Worm (Caenorhabditis elegans): ENCODE data around the gene mog-3.

DNA sequence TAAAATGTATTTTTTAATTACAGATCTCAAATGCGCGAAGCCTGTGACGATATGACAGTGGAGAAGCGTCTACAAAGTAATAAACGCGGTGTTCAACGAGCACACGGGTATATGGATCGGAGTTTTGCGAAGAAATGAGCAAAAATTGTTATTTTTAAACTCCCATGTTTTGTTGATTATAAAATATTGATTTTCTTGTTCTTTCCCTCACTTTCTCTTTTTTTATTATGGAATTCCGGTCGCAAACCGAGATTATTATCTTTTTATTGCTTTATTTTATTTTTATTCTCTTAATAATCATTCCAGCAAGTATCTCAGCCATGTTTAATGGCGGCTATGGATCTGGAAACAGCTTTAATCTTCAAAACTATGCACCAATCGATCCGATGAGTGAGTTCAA lies 2.5 kb downstream of the mog-3 start, which contains the start of gene pqe-1:
- TF ChIP-seq R02D3.7 (tag; optimal IDR thresholded peaks at IDR 0.05) (no peak), F44E2.7 (GFP tag; IDR thresholded peaks at IDR 0.05) (no peak), unc-62 (GFP tag; optimal IDR thresholded peaks at IDR 0.05 in 1 of 2) (no peak), unc-62 (tag; optimal IDR thresholded peaks at IDR 0.05) (no peak), Y75B8A.6 (GFP tag; IDR thresholded peaks at IDR 0.05) (no peak)
